Fruit fly (Drosophila melanogaster) whole organism, embryonic: ENCODE measurements around the gene CG4297.

Experiments used
- Adf1 ChIP-seq: fragments of 200-800 bp; sonication (Bioruptor generic); IDR thresholded peaks from 2 replicates; pipeline ENCODE4 v1.3.6; 2022; ENCODE audit warnings: missing biosample characterization, missing genetic modification characterization
- Aef1 ChIP-seq: fragments of 200-800 bp; sonication (Bioruptor generic); IDR thresholded peaks from 3 replicates; pipeline ENCODE4 v1.3.6; 2022; ENCODE audit warnings: missing biosample characterization, missing genetic modification characterization
- CG11398 ChIP-seq: fragments of 200-800 bp; sonication (Bioruptor generic); optimal IDR thresholded peaks from 2 replicates; lab custom pipeline; 2016; ENCODE audit warnings: missing biosample characterization, missing genetic modification characterization
- CG11456 ChIP-seq: fragments of 200-800 bp; sonication (Bioruptor generic); IDR thresholded peaks from 3 replicates; pipeline ENCODE4 v1.3.6; 2022; ENCODE audit warnings: missing biosample characterization, missing genetic modification characterization
- CG11504 ChIP-seq: fragments of 200-800 bp; sonication (Bioruptor generic); optimal IDR thresholded peaks from 3 replicates; lab custom pipeline; 2019; ENCODE audit warnings: missing biosample characterization, mild to moderate bottlenecking, missing genetic modification characterization, moderate library complexity
- CG12071 ChIP-seq: fragments of 200-800 bp; sonication (Bioruptor generic); optimal IDR thresholded peaks from 3 replicates; lab custom pipeline; 2018; ENCODE audit warnings: missing biosample characterization, mild to moderate bottlenecking, missing genetic modification characterization
- CG13894 ChIP-seq: fragments of 200-800 bp; sonication (Bioruptor generic); optimal IDR thresholded peaks from 3 replicates; lab custom pipeline; 2018; ENCODE audit warnings: missing biosample characterization, mild to moderate bottlenecking, missing genetic modification characterization, moderate library complexity
- CG14667 ChIP-seq: fragments of 200-800 bp; sonication (Bioruptor generic); IDR thresholded peaks from 2 replicates; pipeline ENCODE4 v1.3.6; 2022; ENCODE audit warnings: missing biosample characterization, missing genetic modification characterization
- CG1529 ChIP-seq: fragments of 200-800 bp; sonication (Bioruptor generic); optimal IDR thresholded peaks from 3 replicates; lab custom pipeline; 2018; ENCODE audit warnings: missing biosample characterization, missing genetic modification characterization
- CG15514 ChIP-seq: fragments of 200-800 bp; sonication (Bioruptor generic); optimal IDR thresholded peaks from 3 replicates; lab custom pipeline; 2017; ENCODE audit warnings: missing biosample characterization, missing genetic modification characterization, mild to moderate bottlenecking, moderate library complexity, missing genetic modification reagents
- CG30403 ChIP-seq: fragments of 200-800 bp; sonication (Bioruptor generic); optimal IDR thresholded peaks from 3 replicates; lab custom pipeline; 2016; ENCODE audit warnings: missing biosample characterization, missing genetic modification characterization
- CG6813 ChIP-seq: fragments of 200-800 bp; sonication (Bioruptor generic); optimal IDR thresholded peaks from 2 replicates; lab custom pipeline; 2017; ENCODE audit warnings: missing biosample characterization, missing genetic modification characterization, mild to moderate bottlenecking, moderate library complexity, missing genetic modification reagents
- CG7963 ChIP-seq: fragments of 200-800 bp; sonication (Bioruptor generic); IDR thresholded peaks from 3 replicates; pipeline ENCODE4 v1.3.6; 2022; ENCODE audit warnings: missing biosample characterization, missing genetic modification characterization; ENCODE audit not compliant: partially characterized antibody
- CG8765 ChIP-seq: fragments of 200-800 bp; sonication (Bioruptor generic); IDR thresholded peaks from 2 replicates; pipeline ENCODE4 v1.3.6; 2022; ENCODE audit warnings: missing biosample characterization, missing genetic modification characterization
- CG9876 ChIP-seq: fragments of 200-800 bp; sonication (Bioruptor generic); optimal IDR thresholded peaks from 2 replicates; lab custom pipeline; 2016; ENCODE audit warnings: missing biosample characterization, missing genetic modification characterization
- Camta ChIP-seq: fragments of 200-800 bp; sonication (Bioruptor generic); optimal IDR thresholded peaks from 2 replicates; lab custom pipeline; 2016; ENCODE audit warnings: missing biosample characterization, missing genetic modification characterization
- D19B ChIP-seq: fragments of 200-800 bp; sonication (Bioruptor generic); optimal IDR thresholded peaks from 2 replicates; lab custom pipeline; 2017; ENCODE audit warnings: missing biosample characterization, mild to moderate bottlenecking, missing genetic modification characterization
- Fer2 ChIP-seq: fragments of 200-800 bp; sonication (Bioruptor generic); optimal IDR thresholded peaks from 2 replicates; lab custom pipeline; 2018; ENCODE audit warnings: missing biosample characterization, mild to moderate bottlenecking, missing genetic modification characterization, moderate library complexity
- Gsc ChIP-seq: fragments of 200-800 bp; sonication (Bioruptor generic); IDR thresholded peaks from 2 replicates; pipeline ENCODE4 v1.3.6; 2022; ENCODE audit warnings: missing biosample characterization, missing genetic modification characterization
- H2.0 ChIP-seq: fragments of 200-800 bp; sonication (Bioruptor generic); IDR thresholded peaks from 2 replicates; pipeline ENCODE4 v1.3.6; 2022; ENCODE audit warnings: missing biosample characterization, missing genetic modification characterization
- HLH3B ChIP-seq: fragments of 200-800 bp; sonication (Bioruptor generic); IDR thresholded peaks from 2 replicates; pipeline ENCODE4 v1.3.6; 2022; ENCODE audit warnings: missing biosample characterization, missing genetic modification characterization
- Hand ChIP-seq: fragments of 200-800 bp; sonication (Bioruptor generic); optimal IDR thresholded peaks from 2 replicates; lab custom pipeline; 2017; ENCODE audit warnings: mild to moderate bottlenecking, missing biosample characterization, missing genetic modification reagents, missing genetic modification characterization
- HmgD ChIP-seq: fragments of 200-800 bp; sonication (Bioruptor generic); optimal IDR thresholded peaks from 3 replicates; lab custom pipeline; 2016; ENCODE audit warnings: missing biosample characterization, missing genetic modification characterization
- Neu2 ChIP-seq: fragments of 200-800 bp; sonication (Bioruptor generic); optimal IDR thresholded peaks from 3 replicates; lab custom pipeline; 2016; ENCODE audit warnings: missing biosample characterization, missing genetic modification characterization, borderline replicate concordance
- Nf-YA ChIP-seq: fragments of 200-800 bp; sonication (Bioruptor generic); IDR thresholded peaks from 2 replicates; pipeline ENCODE4 v1.3.6; 2022; ENCODE audit warnings: missing biosample characterization, missing genetic modification characterization
- Spps ChIP-seq: fragments of 200-800 bp; sonication (Bioruptor generic); optimal IDR thresholded peaks from 2 replicates; lab custom pipeline; 2018; ENCODE audit warnings: missing biosample characterization, mild to moderate bottlenecking, missing genetic modification characterization
- Sry-δ ChIP-seq: fragments of 200-800 bp; sonication (Bioruptor generic); optimal IDR thresholded peaks from 2 replicates; lab custom pipeline; 2016; ENCODE audit warnings: missing biosample characterization, missing genetic modification characterization
- Xbp1 ChIP-seq: fragments of 200-800 bp; sonication (Bioruptor generic); optimal IDR thresholded peaks from 3 replicates; lab custom pipeline; 2016; ENCODE audit warnings: missing biosample characterization, mild to moderate bottlenecking, missing genetic modification characterization
- ab ChIP-seq: fragments of 200-800 bp; sonication (Bioruptor generic); optimal IDR thresholded peaks from 2 replicates; lab custom pipeline; 2016; ENCODE audit warnings: missing biosample characterization, missing genetic modification characterization
- aop ChIP-seq: fragments of 200-800 bp; sonication (Bioruptor generic); IDR thresholded peaks from 2 replicates; pipeline ENCODE4 v1.3.6; 2022; ENCODE audit warnings: missing biosample characterization, missing genetic modification characterization
- chn ChIP-seq: fragments of 200-800 bp; sonication (Bioruptor generic); optimal IDR thresholded peaks from 2 replicates; lab custom pipeline; 2016; ENCODE audit warnings: missing biosample characterization, missing genetic modification characterization
- crc ChIP-seq: fragments of 200-800 bp; sonication (Bioruptor generic); optimal IDR thresholded peaks from 2 replicates; lab custom pipeline; 2016; ENCODE audit warnings: missing biosample characterization, missing genetic modification characterization
- dati ChIP-seq: fragments of 200-800 bp; sonication (Bioruptor generic); IDR thresholded peaks from 2 replicates; pipeline ENCODE4 v1.3.6; 2022; ENCODE audit warnings: missing biosample characterization, missing genetic modification characterization
- gce ChIP-seq: fragments of 200-800 bp; sonication (Bioruptor generic); IDR thresholded peaks from 3 replicates; pipeline ENCODE4 v1.3.6; 2022; ENCODE audit warnings: missing biosample characterization, missing genetic modification characterization
- grn ChIP-seq: fragments of 200-800 bp; sonication (Bioruptor generic); optimal IDR thresholded peaks from 3 replicates; lab custom pipeline; 2017; ENCODE audit warnings: missing biosample characterization, missing genetic modification characterization
- hbn ChIP-seq: fragments of 200-800 bp; sonication (Bioruptor generic); IDR thresholded peaks from 2 replicates; pipeline ENCODE4 v1.3.6; 2022; ENCODE audit warnings: missing biosample characterization, missing genetic modification characterization; ENCODE audit not compliant: partially characterized antibody
- hkb ChIP-seq, 2 experiments: fragments of 200-800 bp in 1 of 2; fragments of >200 bp in 1 of 2; sonication (Bioruptor generic) in 1 of 2; IDR thresholded peaks in 1 of 2; optimal IDR thresholded peaks in 1 of 2; 2 replicates each; pipeline versions ENCODE4 v1.3.6 to Lab custom; 2017 to 2022; ENCODE audit warnings: missing biosample characterization in 1 of 2, missing genetic modification characterization in 1 of 2
- klu ChIP-seq: fragments of 200-800 bp; sonication (Bioruptor generic); IDR thresholded peaks from 2 replicates; pipeline ENCODE4 v1.3.6; 2022; ENCODE audit warnings: missing biosample characterization, missing genetic modification characterization
- lbe ChIP-seq: fragments of 200-800 bp; sonication (Bioruptor generic); optimal IDR thresholded peaks from 2 replicates; lab custom pipeline; 2016; ENCODE audit warnings: missing biosample characterization, mild to moderate bottlenecking, missing genetic modification characterization
- pita ChIP-seq: fragments of 200-800 bp; sonication (Bioruptor generic); optimal IDR thresholded peaks from 2 replicates; lab custom pipeline; 2017; ENCODE audit warnings: missing biosample characterization, mild to moderate bottlenecking, missing genetic modification characterization
- repo ChIP-seq: fragments of 200-800 bp; sonication (Bioruptor generic); optimal IDR thresholded peaks from 2 replicates; lab custom pipeline; 2016; ENCODE audit warnings: missing biosample characterization, missing genetic modification characterization
- sc ChIP-seq, 3 experiments: fragments of >200 bp in 2 of 3; fragments of 200-800 bp in 1 of 3; sonication (Bioruptor generic) in 1 of 3; optimal IDR thresholded peaks; 2 replicates in 2 of 3; 3 replicates in 1 of 3; lab custom pipeline; 2017; ENCODE audit warnings: mild to moderate bottlenecking in 1 of 3, missing biosample characterization in 1 of 3, missing genetic modification characterization in 1 of 3, missing genetic modification reagents in 1 of 3
- sens-2 ChIP-seq: fragments of 200-800 bp; sonication (Bioruptor generic); IDR thresholded peaks from 2 replicates; pipeline ENCODE4 v1.3.6; 2022; ENCODE audit warnings: missing biosample characterization, missing genetic modification characterization
- sr ChIP-seq: fragments of 200-800 bp; sonication (Bioruptor generic); IDR thresholded peaks from 3 replicates; pipeline ENCODE4 v1.3.6; 2022; ENCODE audit warnings: missing biosample characterization, missing genetic modification characterization
- tin ChIP-seq: fragments of 200-800 bp; sonication (Bioruptor generic); optimal IDR thresholded peaks from 3 replicates; lab custom pipeline; 2016; ENCODE audit warnings: missing biosample characterization, missing genetic modification characterization
- ttk ChIP-seq: fragments of 200-800 bp; sonication (Bioruptor generic); IDR thresholded peaks from 2 replicates; pipeline ENCODE4 v2.1.2; 2022; ENCODE audit warnings: missing biosample characterization, missing genetic modification characterization
- tup ChIP-seq: fragments of 200-800 bp; sonication (Bioruptor generic); optimal IDR thresholded peaks from 2 replicates; lab custom pipeline; 2016; ENCODE audit warnings: missing biosample characterization, mild to moderate bottlenecking, missing genetic modification characterization, moderate library complexity
- zen2 ChIP-seq: fragments of 200-800 bp; sonication (Bioruptor generic); IDR thresholded peaks from 3 replicates; pipeline ENCODE4 v1.3.6; 2022; ENCODE audit warnings: missing biosample characterization, missing genetic modification characterization; ENCODE audit not compliant: partially characterized antibody

The CG4297 gene

DNA sequence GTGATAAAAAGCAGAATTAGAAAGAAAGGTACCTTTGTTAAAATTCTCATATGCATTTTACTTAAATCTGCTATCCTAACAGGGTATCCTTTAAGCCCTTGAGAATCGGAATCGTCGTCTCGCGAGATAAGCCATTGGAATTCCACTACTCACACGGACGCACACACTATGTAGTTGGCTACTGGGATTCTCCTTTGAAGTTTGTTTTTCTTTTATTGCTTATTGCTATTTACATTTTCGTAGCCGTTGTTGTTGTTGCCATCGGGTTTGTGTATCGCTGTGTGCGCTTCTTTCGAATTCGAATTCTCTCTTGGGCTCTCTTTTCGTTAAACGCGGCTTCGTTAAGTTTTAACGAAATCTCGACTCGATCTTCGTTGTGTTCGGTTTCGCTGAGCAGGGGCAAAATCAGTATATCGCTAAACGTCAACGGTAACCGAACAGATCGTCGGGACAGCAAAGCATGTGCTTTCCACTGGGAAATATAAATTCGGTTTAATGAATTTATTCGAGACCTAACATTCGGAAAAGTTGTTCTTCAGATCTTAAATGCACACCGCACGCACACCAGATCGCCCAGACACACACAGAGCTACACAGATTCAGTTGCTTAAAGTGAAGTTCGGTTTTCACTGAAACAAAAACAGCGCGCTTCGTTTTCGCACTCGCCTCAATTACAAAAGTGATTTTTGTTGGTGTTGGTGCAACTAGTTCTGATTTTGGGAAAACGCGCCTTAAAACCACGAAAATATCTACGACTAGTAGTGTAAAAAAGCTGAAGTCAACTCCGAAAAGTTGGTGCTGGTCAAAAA, 41.0 kb downstream of the CG4297 start, which contains the start of gene ex (continued):
- TF ChIP-seq CG13894 (tag; lab: Kevin White, UChicago) (peak; percentile 73), HmgD (GFP tag; lab: Kevin White, UChicago) (peak; percentile 22), Sry-δ (GFP tag; lab: Kevin White, UChicago) (no peak), Camta (GFP tag; lab: Kevin White, UChicago) (peak; percentile 4), Fer2 (tag; lab: Kevin White, UChicago) (peak; percentile 48), ab (GFP tag; lab: Kevin White, UChicago) (no peak), CG11504 (tag; lab: Kevin White, UChicago) (peak; percentile 51), Gsc (GFP tag; lab: Robert Waterston, UW) (no peak), CG1529 (GFP tag; lab: Kevin White, UChicago) (peak; percentile 62), CG7963 (0 out of 3 replicates have a peak, but pooled peaks have one; percentile 26), Neu2 (GFP tag; lab: Kevin White, UChicago) (no peak), CG14667 (GFP tag; lab: Robert Waterston, UW) (no peak), sr (0 out of 3 replicates have a peak, but pooled peaks have one; percentile 21), hkb (optimal IDR thresholded peaks at IDR 0.05; lab: Kevin White, UChicago) (no peak), hkb (GFP tag; IDR thresholded peaks at IDR 0.05; lab: Robert Waterston, UW) (peak; percentile 81), CG8765 (GFP tag; lab: Robert Waterston, UW) (no peak), klu (GFP tag; lab: Robert Waterston, UW) (no peak), pita (GFP tag; lab: Kevin White, UChicago) (no peak), sens-2 (GFP tag; lab: Robert Waterston, UW) (no peak), sc (optimal IDR thresholded peaks at IDR 0.05; lab: Kevin White, UChicago) (no peak), sc (GFP tag; optimal IDR thresholded peaks at IDR 0.05; lab: Kevin White, UChicago) (peak; percentile 52), dati (GFP tag; lab: Robert Waterston, UW) (no peak), tup (GFP tag; lab: Kevin White, UChicago) (no peak), gce (GFP tag; lab: Robert Waterston, UW) (peak; percentile 58; the same call in 1 of the 3 replicates), ttk (no peak), tin (GFP tag; lab: Kevin White, UChicago) (no peak), CG15514 (peak; percentile 57), repo (no peak), hbn (GFP tag; lab: Robert Waterston, UW) (no peak; the same call in 1 of the 2 replicates), aop (no peak), chn (GFP tag; lab: Kevin White, UChicago) (no peak), CG11398 (GFP tag; lab: Kevin White, UChicago) (peak; percentile 74), CG12071 (peak; percentile 87), Adf1 (GFP tag; lab: Robert Waterston, UW) (no peak; the same call in 1 of the 2 replicates), Aef1 (GFP tag; lab: Robert Waterston, UW) (0 out of 3 replicates have a peak, but pooled peaks have one; percentile 33), zen2 (GFP tag; lab: Robert Waterston, UW) (peak; percentile 52; the same call in 2 of the 3 replicates), lbe (GFP tag; lab: Kevin White, UChicago) (peak; percentile 66), CG9876 (no peak), CG6813 (GFP tag; lab: Kevin White, UChicago) (peak; percentile 85), H2.0 (GFP tag; lab: Robert Waterston, UW) (no peak), grn (peak; percentile 33), HLH3B (peak; percentile 49; the same call in 1 of the 2 replicates), Nf-YA (GFP tag; lab: Robert Waterston, UW) (0 out of 2 replicates have a peak, but pooled peaks have one; percentile 26), CG30403 (GFP tag; lab: Kevin White, UChicago) (no peak), crc (GFP tag; lab: Kevin White, UChicago) (no peak), CG11456 (GFP tag; lab: Robert Waterston, UW) (no peak; the same call in 2 of the 3 replicates), D19B (GFP tag; lab: Kevin White, UChicago) (no peak), Spps (tag; lab: Kevin White, UChicago) (peak; percentile 9), Hand (GFP tag; lab: Kevin White, UChicago) (no peak), Xbp1 (GFP tag; lab: Kevin White, UChicago) (no peak)
